Fruit fly (Drosophila melanogaster): ENCODE measurements around the gene CG42764.

DNA sequence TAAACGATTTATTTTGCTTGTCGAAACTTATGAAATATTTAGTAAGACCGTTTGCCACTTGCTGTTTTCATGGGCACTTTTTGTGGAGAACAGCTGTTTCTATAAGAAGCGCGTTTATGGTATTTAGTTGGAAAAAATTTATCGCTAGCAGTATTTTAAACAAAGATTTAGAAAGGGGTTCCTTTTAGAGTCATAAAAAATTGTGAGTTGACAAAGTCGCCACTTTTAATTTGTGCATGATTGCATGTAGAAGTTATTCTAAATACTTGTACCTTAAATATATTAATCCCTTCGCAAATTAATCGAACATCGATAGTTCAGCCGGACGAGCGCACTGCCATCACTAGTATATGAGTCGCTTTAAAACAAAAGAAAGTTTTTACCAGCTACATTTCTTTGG, 33.5 kb downstream of the CG42764 start, which contains the start of the genes Las and Psn:
- TF ChIP-seq h (optimal IDR thresholded peaks at IDR 0.05) (no peak), Sin3A (optimal IDR thresholded peaks at IDR 0.05) (no peak)

Data from Kc167 (cell line).